Worm (Caenorhabditis elegans) whole organism, early embryonic: ENCODE measurements around the gene Y54G2A.73.

Experiments used
- ama-1 ChIP-seq: fragments of 150-350 bp; optimal IDR thresholded peaks from 2 replicates; lab custom pipeline; 2014
- ceh-36 ChIP-seq: sonication (generic microtip); optimal IDR thresholded peaks from 2 replicates; lab custom pipeline; 2016; ENCODE audit warnings: missing genetic modification characterization, inconsistent platforms, missing compliant biosample characterization
- ets-7 ChIP-seq: sonication (generic microtip); optimal IDR thresholded peaks from 2 replicates; lab custom pipeline; 2016; ENCODE audit warnings: missing genotype, missing genetic modification characterization, missing compliant biosample characterization
- flt-1 ChIP-seq: fragments of 200-800 bp; sonication (Bioruptor generic); IDR thresholded peaks from 2 replicates; pipeline ENCODE4 v1.3.6; 2022; ENCODE audit warnings: missing genetic modification characterization, missing compliant biosample characterization
- hmbx-1 ChIP-seq: sonication (generic microtip); optimal IDR thresholded peaks from 2 replicates; lab custom pipeline; 2016; ENCODE audit warnings: mild to moderate bottlenecking, missing genetic modification characterization, missing compliant biosample characterization
- hmg-4 ChIP-seq: fragments of 200-800 bp; sonication (Bioruptor generic); optimal IDR thresholded peaks from 2 replicates; lab custom pipeline; 2018; ENCODE audit warnings: mild to moderate bottlenecking, missing genetic modification characterization, missing compliant biosample characterization
- hnd-1 ChIP-seq: sonication (generic microtip); optimal IDR thresholded peaks from 2 replicates; lab custom pipeline; 2016; ENCODE audit warnings: missing genetic modification characterization, missing compliant biosample characterization
- scrt-1 ChIP-seq: fragments of 200-800 bp; sonication (Bioruptor generic); IDR thresholded peaks from 2 replicates; pipeline ENCODE4 v1.3.6; 2022; ENCODE audit warnings: missing genetic modification characterization, missing compliant biosample characterization
- sea-1 ChIP-seq: fragments of 200-800 bp; sonication (Bioruptor generic); conservative IDR thresholded peaks from 2 replicates; pipeline ENCODE4 v1.3.6; 2022; ENCODE audit warnings: missing genetic modification characterization, missing compliant biosample characterization
- tbx-11 ChIP-seq: fragments of 200-800 bp; sonication (Bioruptor generic); IDR thresholded peaks from 2 replicates; pipeline ENCODE4 v1.3.6; 2022; ENCODE audit warnings: missing genetic modification characterization, missing compliant biosample characterization
- tra-4 ChIP-seq: sonication (generic microtip); optimal IDR thresholded peaks from 2 replicates; lab custom pipeline; 2017; ENCODE audit warnings: missing genetic modification characterization, missing compliant biosample characterization

- TF ChIP-seq hmbx-1 (tag; lab: Kevin White, UChicago) (no peak), ama-1 (lab: Kevin White, UChicago) (no peak), hmg-4 (GFP tag; lab: Kevin White, UChicago) (no peak), flt-1 (GFP tag; lab: Robert Waterston, UW) (no peak), scrt-1 (GFP tag; lab: Robert Waterston, UW) (no peak), hnd-1 (tag; lab: Kevin White, UChicago) (no peak), ceh-36 (tag; lab: Kevin White, UChicago) (no peak), sea-1 (GFP tag; lab: Robert Waterston, UW) (no peak), tbx-11 (GFP tag; lab: Robert Waterston, UW) (no peak), ets-7 (no peak), tra-4 (tag; lab: Kevin White, UChicago) (no peak)
Measured at ce11 chrIV:3011647-3012046, 3.0 kb upstream of the Y54G2A.73 start.
